Fruit fly (Drosophila melanogaster) whole organism, embryonic: ENCODE data around the gene CG15553.

Experiments
- Atf-2 ChIP-seq: fragments of 200-800 bp; sonication (Bioruptor generic); optimal IDR thresholded peaks from 2 replicates; lab custom pipeline; 2016; ENCODE audit warnings: missing biosample characterization, missing genetic modification characterization
- CG10147 ChIP-seq: fragments of 200-800 bp; sonication (Bioruptor generic); optimal IDR thresholded peaks from 2 replicates; lab custom pipeline; 2019; ENCODE audit warnings: missing biosample characterization, mild to moderate bottlenecking, missing genetic modification characterization, moderate library complexity
- CG10543 ChIP-seq: fragments of 200-800 bp; sonication (Bioruptor generic); optimal IDR thresholded peaks from 3 replicates; lab custom pipeline; 2017; ENCODE audit warnings: missing biosample characterization, mild to moderate bottlenecking, missing genetic modification characterization, moderate library complexity
- CG10979 ChIP-seq: fragments of 200-800 bp; sonication (Bioruptor generic); optimal IDR thresholded peaks from 2 replicates; lab custom pipeline; 2018; ENCODE audit warnings: missing biosample characterization, mild to moderate bottlenecking, missing genetic modification characterization, moderate library complexity
- CG12071 ChIP-seq: fragments of 200-800 bp; sonication (Bioruptor generic); optimal IDR thresholded peaks from 3 replicates; lab custom pipeline; 2018; ENCODE audit warnings: missing biosample characterization, mild to moderate bottlenecking, missing genetic modification characterization
- CG1233 ChIP-seq: fragments of 200-800 bp; sonication (Bioruptor generic); optimal IDR thresholded peaks from 4 replicates; lab custom pipeline; 2018; ENCODE audit warnings: missing biosample characterization, mild to moderate bottlenecking, missing genetic modification characterization
- CG12769 ChIP-seq: fragments of 200-800 bp; sonication (Bioruptor generic); optimal IDR thresholded peaks from 2 replicates; lab custom pipeline; 2019; ENCODE audit warnings: missing biosample characterization, mild to moderate bottlenecking, missing genetic modification characterization, moderate library complexity
- CG13296 ChIP-seq: fragments of 200-800 bp; sonication (Bioruptor generic); optimal IDR thresholded peaks from 3 replicates; lab custom pipeline; 2018; ENCODE audit warnings: missing biosample characterization, mild to moderate bottlenecking, missing genetic modification characterization
- CG16813 ChIP-seq: fragments of 200-800 bp; sonication (Bioruptor generic); IDR thresholded peaks from 3 replicates; pipeline ENCODE4 v1.3.6; 2022; ENCODE audit warnings: missing biosample characterization, missing genetic modification characterization; ENCODE audit not compliant: partially characterized antibody
- CG17361 ChIP-seq: fragments of 200-800 bp; sonication (Bioruptor generic); IDR thresholded peaks from 3 replicates; pipeline ENCODE4 v1.3.6; 2022; ENCODE audit warnings: missing biosample characterization, missing genetic modification characterization
- CG18619 ChIP-seq: fragments of 200-800 bp; sonication (Bioruptor generic); optimal IDR thresholded peaks from 3 replicates; lab custom pipeline; 2017; ENCODE audit warnings: missing biosample characterization, mild to moderate bottlenecking, missing genetic modification characterization
- CG2678 ChIP-seq: fragments of 200-800 bp; sonication (Bioruptor generic); optimal IDR thresholded peaks from 3 replicates; lab custom pipeline; 2019; ENCODE audit warnings: missing biosample characterization, mild to moderate bottlenecking, missing genetic modification characterization, moderate library complexity
- CG7271 ChIP-seq: fragments of 200-800 bp; sonication (Bioruptor generic); optimal IDR thresholded peaks from 2 replicates; lab custom pipeline; 2018; ENCODE audit warnings: missing biosample characterization, mild to moderate bottlenecking, missing genetic modification characterization, moderate library complexity
- CG7357 ChIP-seq: fragments of 200-800 bp; sonication (Bioruptor generic); IDR thresholded peaks from 3 replicates; pipeline ENCODE4 v1.3.6; 2022; ENCODE audit warnings: missing biosample characterization, missing genetic modification characterization
- Dp ChIP-seq: fragments of 200-800 bp; sonication (Bioruptor generic); optimal IDR thresholded peaks from 2 replicates; lab custom pipeline; 2018; ENCODE audit warnings: missing biosample characterization, mild to moderate bottlenecking, missing genetic modification characterization, moderate library complexity
- ERR ChIP-seq: fragments of 200-800 bp; sonication (Bioruptor generic); optimal IDR thresholded peaks from 2 replicates; lab custom pipeline; 2016; ENCODE audit warnings: missing biosample characterization, missing genetic modification characterization
- Fer1 ChIP-seq: fragments of 200-800 bp; sonication (Bioruptor generic); optimal IDR thresholded peaks from 2 replicates; lab custom pipeline; 2017; ENCODE audit warnings: missing biosample characterization, mild to moderate bottlenecking, missing genetic modification characterization
- Gug ChIP-seq: fragments of 200-800 bp; sonication (Bioruptor generic); IDR thresholded peaks from 4 replicates; pipeline ENCODE4 v1.3.6; 2022; ENCODE audit warnings: missing biosample characterization, missing genetic modification characterization
- Hmr ChIP-seq: fragments of 200-800 bp; sonication (Bioruptor generic); optimal IDR thresholded peaks from 3 replicates; lab custom pipeline; 2017; ENCODE audit warnings: mild to moderate bottlenecking, missing biosample characterization, missing genetic modification reagents, missing genetic modification characterization
- Hmx ChIP-seq: fragments of 200-800 bp; sonication (Bioruptor generic); optimal IDR thresholded peaks from 2 replicates; lab custom pipeline; 2016; ENCODE audit warnings: missing biosample characterization, missing genetic modification characterization
- Hsf ChIP-seq: fragments of 200-800 bp; sonication (Bioruptor generic); optimal IDR thresholded peaks from 3 replicates; lab custom pipeline; 2016; ENCODE audit warnings: missing biosample characterization, missing genetic modification characterization
- Jarid2 ChIP-seq: fragments of 200-800 bp; sonication (Bioruptor generic); optimal IDR thresholded peaks from 3 replicates; lab custom pipeline; 2017; ENCODE audit warnings: mild to moderate bottlenecking, missing biosample characterization, missing genetic modification reagents, missing genetic modification characterization
- MESR4 ChIP-seq: fragments of 200-800 bp; sonication (Bioruptor generic); optimal IDR thresholded peaks from 2 replicates; lab custom pipeline; 2018; ENCODE audit warnings: missing biosample characterization, mild to moderate bottlenecking, missing genetic modification characterization, moderate library complexity
- Myb ChIP-seq: fragments of 200-800 bp; sonication (Bioruptor generic); optimal IDR thresholded peaks from 2 replicates; lab custom pipeline; 2016; ENCODE audit warnings: missing biosample characterization, missing genetic modification characterization
- Ptx1 ChIP-seq: fragments of 200-800 bp; sonication (Bioruptor generic); IDR thresholded peaks from 2 replicates; pipeline ENCODE4 v1.3.6; 2022; ENCODE audit warnings: missing biosample characterization, missing genetic modification characterization
- Scr ChIP-seq: fragments of 200-800 bp; sonication (Bioruptor generic); IDR thresholded peaks from 2 replicates; pipeline ENCODE4 v1.3.6; 2022; ENCODE audit warnings: missing biosample characterization, missing genetic modification characterization; ENCODE audit not compliant: partially characterized antibody
- Spps ChIP-seq: fragments of 200-800 bp; sonication (Bioruptor generic); optimal IDR thresholded peaks from 2 replicates; lab custom pipeline; 2018; ENCODE audit warnings: missing biosample characterization, mild to moderate bottlenecking, missing genetic modification characterization
- Taf1 ChIP-seq: fragments of 200-800 bp; sonication (Bioruptor generic); IDR thresholded peaks from 2 replicates; pipeline ENCODE4 v1.3.6; 2022; ENCODE audit warnings: missing biosample characterization, missing genetic modification characterization
- Vsx1 ChIP-seq: fragments of 200-800 bp; sonication (Bioruptor generic); optimal IDR thresholded peaks from 2 replicates; lab custom pipeline; 2017; ENCODE audit warnings: missing biosample characterization, mild to moderate bottlenecking, missing genetic modification characterization, missing genetic modification reagents
- Xrp1 ChIP-seq: fragments of 200-800 bp; sonication (Bioruptor generic); IDR thresholded peaks from 2 replicates; pipeline ENCODE4 v1.3.6; 2022; ENCODE audit warnings: missing biosample characterization, missing genetic modification characterization
- btn ChIP-seq: fragments of 200-800 bp; sonication (Bioruptor generic); optimal IDR thresholded peaks from 2 replicates; lab custom pipeline; 2016; ENCODE audit warnings: missing biosample characterization, missing genetic modification characterization
- crp ChIP-seq, 2 experiments: fragments of 200-800 bp; sonication (Bioruptor generic); optimal IDR thresholded peaks; 2 replicates in 1 of 2; 3 replicates in 1 of 2; lab custom pipeline; 2017; ENCODE audit warnings: missing biosample characterization in 2 of 2, missing genetic modification characterization in 2 of 2, mild to moderate bottlenecking in 1 of 2, moderate library complexity in 1 of 2
- danr ChIP-seq: fragments of 200-800 bp; sonication (Bioruptor generic); IDR thresholded peaks from 2 replicates; pipeline ENCODE4 v1.3.6; 2022; ENCODE audit warnings: missing biosample characterization, missing genetic modification characterization
- esg ChIP-seq: fragments of 200-800 bp; sonication (Bioruptor generic); conservative IDR thresholded peaks from 2 replicates; pipeline ENCODE4 v1.3.6; 2022; ENCODE audit warnings: missing biosample characterization, missing genetic modification characterization
- fd96Cb ChIP-seq: fragments of 200-800 bp; sonication (Bioruptor generic); optimal IDR thresholded peaks from 2 replicates; lab custom pipeline; 2018; ENCODE audit warnings: missing biosample characterization, mild to moderate bottlenecking, missing genetic modification characterization, moderate library complexity
- hkb ChIP-seq, 2 experiments: fragments of 200-800 bp in 1 of 2; fragments of >200 bp in 1 of 2; sonication (Bioruptor generic) in 1 of 2; IDR thresholded peaks in 1 of 2; optimal IDR thresholded peaks in 1 of 2; 2 replicates each; pipeline versions ENCODE4 v1.3.6 to Lab custom; 2017 to 2022; ENCODE audit warnings: missing biosample characterization in 1 of 2, missing genetic modification characterization in 1 of 2
- kah ChIP-seq: fragments of 200-800 bp; sonication (Bioruptor generic); optimal IDR thresholded peaks from 2 replicates; lab custom pipeline; 2018; ENCODE audit warnings: missing biosample characterization, mild to moderate bottlenecking, missing genetic modification characterization
- oc ChIP-seq: fragments of 200-800 bp; sonication (Bioruptor generic); optimal IDR thresholded peaks from 2 replicates; lab custom pipeline; 2018; ENCODE audit warnings: missing biosample characterization, mild to moderate bottlenecking, missing genetic modification characterization, moderate library complexity
- org-1 ChIP-seq: fragments of 200-800 bp; sonication (Bioruptor generic); optimal IDR thresholded peaks from 2 replicates; lab custom pipeline; 2017; ENCODE audit warnings: missing biosample characterization, missing genetic modification characterization
- otp ChIP-seq: fragments of 200-800 bp; sonication (Bioruptor generic); IDR thresholded peaks from 3 replicates; pipeline ENCODE4, ENCODE4 v1.3.6; 2022; ENCODE audit warnings: missing biosample characterization, missing genetic modification characterization
- pb ChIP-seq: fragments of 200-800 bp; sonication (Bioruptor generic); optimal IDR thresholded peaks from 3 replicates; lab custom pipeline; 2016; ENCODE audit warnings: missing biosample characterization, missing genetic modification characterization
- psq ChIP-seq: fragments of 200-800 bp; sonication (Bioruptor generic); optimal IDR thresholded peaks from 2 replicates; lab custom pipeline; 2017; ENCODE audit warnings: missing biosample characterization, missing genetic modification characterization
- sc ChIP-seq, 3 experiments: fragments of >200 bp in 2 of 3; fragments of 200-800 bp in 1 of 3; sonication (Bioruptor generic) in 1 of 3; optimal IDR thresholded peaks; 2 replicates in 2 of 3; 3 replicates in 1 of 3; lab custom pipeline; 2017; ENCODE audit warnings: mild to moderate bottlenecking in 1 of 3, missing biosample characterization in 1 of 3, missing genetic modification characterization in 1 of 3, missing genetic modification reagents in 1 of 3
- schlank ChIP-seq: fragments of 200-800 bp; sonication (Bioruptor generic); optimal IDR thresholded peaks from 2 replicates; lab custom pipeline; 2018; ENCODE audit warnings: missing biosample characterization, mild to moderate bottlenecking, missing genetic modification characterization
- sob ChIP-seq: fragments of 200-800 bp; sonication (Bioruptor generic); IDR thresholded peaks from 2 replicates; pipeline ENCODE4 v1.3.6; 2022; ENCODE audit warnings: missing biosample characterization, missing genetic modification characterization
- tgo ChIP-seq: fragments of 200-800 bp; sonication (Bioruptor generic); IDR thresholded peaks from 3 replicates; pipeline ENCODE4 v1.3.6; 2022; ENCODE audit warnings: missing biosample characterization, missing genetic modification characterization
- trem ChIP-seq: fragments of 200-800 bp; optimal IDR thresholded peaks from 3 replicates; lab custom pipeline; 2019; ENCODE audit warnings: missing biosample characterization, mild to moderate bottlenecking, missing genetic modification characterization, moderate library complexity
- twi ChIP-seq: fragments of 200-800 bp; optimal IDR thresholded peaks from 2 replicates; lab custom pipeline; 2019; ENCODE audit warnings: missing biosample characterization, mild to moderate bottlenecking, missing genetic modification characterization, moderate library complexity

The CG15553 gene

dm6 chr3R:31064653-31065322 is 36.2 kb downstream of the CG15553 start, which contains the start of gene Sox100B (continued):
- peak; percentile 64 for TF ChIP-seq Hsf
- TF ChIP-seq schlank (tag; lab: Kevin White, UChicago) = no peak
- no peak for TF ChIP-seq Hmr
- TF ChIP-seq Hmx (GFP tag; lab: Kevin White, UChicago) = no peak
- TF ChIP-seq Vsx1 (GFP tag; lab: Kevin White, UChicago) = peak; percentile 6
- peak; percentile 20; the same call in 1 of the 3 replicates for TF ChIP-seq otp (GFP tag; lab: Robert Waterston, UW)
- no peak for TF ChIP-seq Scr
- no peak for TF ChIP-seq ERR
- TF ChIP-seq danr = no peak
- peak; percentile 78 for TF ChIP-seq fd96Cb (tag; lab: Kevin White, UChicago)
- peak; percentile 71 for TF ChIP-seq CG2678 (tag; lab: Kevin White, UChicago)
- no peak for TF ChIP-seq CG12071 (GFP tag; lab: Kevin White, UChicago)
- TF ChIP-seq btn (GFP tag; lab: Kevin White, UChicago) = no peak
- TF ChIP-seq Xrp1 (GFP tag; lab: Robert Waterston, UW) = peak; percentile 91
- TF ChIP-seq Dp (GFP tag; lab: Kevin White, UChicago) = no peak
- peak; percentile 63; the same call in 2 of the 3 replicates for TF ChIP-seq tgo (GFP tag; lab: Robert Waterston, UW)
- no peak for TF ChIP-seq CG13296 (GFP tag; lab: Kevin White, UChicago)
- TF ChIP-seq CG10543 (GFP tag; lab: Kevin White, UChicago) = peak; percentile 24
- peak; percentile 75 for TF ChIP-seq CG17361 (GFP tag; lab: Robert Waterston, UW)
- no peak for TF ChIP-seq CG10147
- no peak for TF ChIP-seq sc (optimal IDR thresholded peaks at IDR 0.05; lab: Kevin White, UChicago)
- peak; percentile 54 for TF ChIP-seq sc (GFP tag; optimal IDR thresholded peaks at IDR 0.05; lab: Kevin White, UChicago)
- no peak for TF ChIP-seq psq (GFP tag; lab: Kevin White, UChicago)
- no peak for TF ChIP-seq Taf1 (GFP tag; lab: Robert Waterston, UW)
- peak; percentile 49 for TF ChIP-seq CG7271 (tag; lab: Kevin White, UChicago)
- no peak for TF ChIP-seq crp (GFP tag; optimal IDR thresholded peaks at IDR 0.05; lab: Kevin White, UChicago)
- TF ChIP-seq MESR4 = no peak
- TF ChIP-seq esg (GFP tag; lab: Robert Waterston, UW) = peak; percentile 41
- TF ChIP-seq kah (GFP tag; lab: Kevin White, UChicago) = no peak
- peak; percentile 27 for TF ChIP-seq CG1233 (GFP tag; lab: Kevin White, UChicago)
- no peak for TF ChIP-seq pb (GFP tag; lab: Kevin White, UChicago)
- TF ChIP-seq Gug (GFP tag; lab: Robert Waterston, UW) = peak; percentile 22; the same call in 1 of the 4 replicates
- TF ChIP-seq hkb (optimal IDR thresholded peaks at IDR 0.05; lab: Kevin White, UChicago) = no peak
- TF ChIP-seq hkb (GFP tag; IDR thresholded peaks at IDR 0.05; lab: Robert Waterston, UW) = peak; percentile 56; the same call in 1 of the 2 replicates
- peak; percentile 21 for TF ChIP-seq Atf-2 (GFP tag; lab: Kevin White, UChicago)
- TF ChIP-seq CG7357 (GFP tag; lab: Robert Waterston, UW) = peak; percentile 57; the same call in 1 of the 3 replicates
- peak; percentile 20 for TF ChIP-seq oc (tag; lab: Kevin White, UChicago)
- no peak for TF ChIP-seq CG12769 (tag; lab: Kevin White, UChicago)
- TF ChIP-seq Ptx1 (GFP tag; lab: Robert Waterston, UW) = peak; percentile 73
- no peak for TF ChIP-seq Myb
- TF ChIP-seq twi (tag; lab: Kevin White, UChicago) = peak; percentile 76
- TF ChIP-seq CG16813 (GFP tag; lab: Robert Waterston, UW) = no peak
- TF ChIP-seq trem (tag; lab: Kevin White, UChicago) = peak; percentile 78
- TF ChIP-seq CG18619 = peak; percentile 17
- peak; percentile 22 for TF ChIP-seq org-1 (GFP tag; lab: Kevin White, UChicago)
- TF ChIP-seq Fer1 = no peak
- peak; percentile 72; the same call in 1 of the 2 replicates for TF ChIP-seq sob (GFP tag; lab: Robert Waterston, UW)
- TF ChIP-seq CG10979 (tag; lab: Kevin White, UChicago) = peak; percentile 87
- peak; percentile 14 for TF ChIP-seq Jarid2 (GFP tag; lab: Kevin White, UChicago)
- peak; percentile 71 for TF ChIP-seq Spps
